Fruit fly (Drosophila melanogaster) whole organism, wandering third instar larva: ENCODE measurements around the gene CG7943.

Experiments used
- CrebA ChIP-seq: fragments of 200-800 bp; sonication (Bioruptor generic); optimal IDR thresholded peaks from 2 replicates; lab custom pipeline; 2016; ENCODE audit warnings: missing biosample characterization, mild to moderate bottlenecking, missing genetic modification characterization, borderline replicate concordance
- Myc ChIP-seq: fragments of >200 bp; optimal IDR thresholded peaks from 2 replicates; lab custom pipeline; 2017
- ey ChIP-seq: fragments of 200-800 bp; sonication (Bioruptor generic); optimal IDR thresholded peaks from 2 replicates; lab custom pipeline; 2016; ENCODE audit warnings: missing biosample characterization, missing genetic modification characterization
- woc ChIP-seq: sonication (Bioruptor generic); optimal IDR thresholded peaks from 2 replicates; lab custom pipeline; 2016; ENCODE audit warnings: missing biosample characterization, mild to moderate bottlenecking, missing genetic modification characterization

DNA sequence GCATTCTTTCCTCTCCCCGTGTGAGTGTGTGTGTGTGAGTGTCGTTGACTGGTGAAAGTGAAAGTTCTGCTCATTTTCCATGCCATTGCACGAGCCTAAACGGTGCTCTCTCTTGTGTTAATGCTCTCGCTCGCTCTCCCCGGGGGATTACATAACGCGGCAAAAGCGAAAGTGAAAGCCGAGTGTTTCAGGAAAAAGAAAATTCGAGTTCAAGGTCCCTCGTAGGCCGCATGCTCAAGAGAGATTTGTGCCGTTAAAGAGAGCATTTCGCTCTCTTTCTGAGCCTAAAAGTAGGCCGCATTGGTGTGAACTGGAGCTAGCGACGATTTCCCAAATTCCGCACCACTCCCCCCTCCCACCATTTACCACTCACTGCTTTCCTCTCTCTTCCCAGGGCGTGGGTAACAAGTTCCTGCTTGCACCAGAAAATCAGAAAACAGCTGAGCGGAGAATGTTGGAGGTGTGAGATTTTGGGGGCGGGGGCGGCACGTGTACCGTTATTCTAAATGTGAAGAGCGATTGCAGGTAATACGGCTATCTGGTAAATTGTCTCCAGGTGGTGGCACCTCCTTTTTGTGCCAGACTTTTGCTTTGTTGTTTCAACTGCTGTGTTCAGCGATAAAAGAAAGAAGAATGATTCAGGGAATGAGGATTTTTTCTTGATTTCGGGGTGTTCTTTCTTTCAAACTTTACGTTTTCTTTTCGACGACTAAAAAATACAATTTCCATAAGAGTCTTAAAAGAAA, 44.2 kb downstream of the CG7943 start:
- no peak for TF ChIP-seq Myc (lab: Kevin White, UChicago)
- TF ChIP-seq CrebA (GFP tag; lab: Kevin White, UChicago), result no peak
- TF ChIP-seq ey (GFP tag; lab: Kevin White, UChicago), result no peak
- no peak for TF ChIP-seq woc (GFP tag; lab: Kevin White, UChicago)
